Fruit fly (Drosophila melanogaster) whole organism, wandering third instar larva: ENCODE data around the gene gdl-ORF39.
A peak's percentile ranks its signal among the peaks of the same experiment; 100 is the strongest.

Source experiments
- Abd-B ChIP-seq: fragments of >200 bp; optimal IDR thresholded peaks from 2 replicates; lab custom pipeline; 2017; ENCODE audit warnings: missing biosample characterization, missing genetic modification characterization
- CG32264 ChIP-seq: fragments of 200-800 bp; sonication (Bioruptor generic); optimal IDR thresholded peaks from 2 replicates; lab custom pipeline; 2016; ENCODE audit warnings: missing biosample characterization, missing genetic modification characterization
- CG9705 ChIP-seq: fragments of 200-800 bp; sonication (Bioruptor generic); optimal IDR thresholded peaks from 2 replicates; lab custom pipeline; 2018; ENCODE audit warnings: missing biosample characterization, mild to moderate bottlenecking, missing genetic modification characterization
- CrebA ChIP-seq: fragments of 200-800 bp; sonication (Bioruptor generic); optimal IDR thresholded peaks from 2 replicates; lab custom pipeline; 2016; ENCODE audit warnings: missing biosample characterization, mild to moderate bottlenecking, missing genetic modification characterization, borderline replicate concordance
- Dfd ChIP-seq: fragments of >200 bp; optimal IDR thresholded peaks from 2 replicates; lab custom pipeline; 2017; ENCODE audit warnings: missing biosample characterization, missing genetic modification characterization
- Dif ChIP-seq: fragments of 200-275, 200-300 bp; sonication (Bioruptor generic); optimal IDR thresholded peaks from 2 replicates; lab custom pipeline; 2018; ENCODE audit warnings: missing biosample characterization, missing genetic modification characterization; ENCODE audit not compliant: partially characterized antibody
- GATAd ChIP-seq: sonication (Bioruptor generic); optimal IDR thresholded peaks from 2 replicates; lab custom pipeline; 2016; ENCODE audit warnings: missing biosample characterization, missing genetic modification characterization
- HLH106 ChIP-seq: fragments of 200-800 bp; optimal IDR thresholded peaks from 3 replicates; lab custom pipeline; 2019; ENCODE audit warnings: missing biosample characterization, mild to moderate bottlenecking, missing genetic modification characterization, moderate library complexity
- Hnf4 ChIP-seq: fragments of 200-800 bp; sonication (Bioruptor generic); optimal IDR thresholded peaks from 2 replicates; lab custom pipeline; 2016; ENCODE audit warnings: missing biosample characterization, mild to moderate bottlenecking, missing genetic modification characterization
- Hr78 ChIP-seq: fragments of >200 bp; optimal IDR thresholded peaks from 2 replicates; lab custom pipeline; 2017; ENCODE audit warnings: missing biosample characterization, missing genetic modification characterization
- Hr83 ChIP-seq: fragments of 200-300 bp; sonication (Bioruptor generic); optimal IDR thresholded peaks from 2 replicates; lab custom pipeline; 2016; ENCODE audit warnings: missing biosample characterization, mild to moderate bottlenecking, missing genetic modification characterization, moderate library complexity; ENCODE audit not compliant: poor library complexity, severe bottlenecking
- Jra ChIP-seq: sonication (Bioruptor generic); optimal IDR thresholded peaks from 2 replicates; lab custom pipeline; 2016; ENCODE audit warnings: missing biosample characterization, missing genetic modification characterization
- Mio ChIP-seq: sonication (Bioruptor generic); optimal IDR thresholded peaks from 2 replicates; lab custom pipeline; 2016; ENCODE audit warnings: missing biosample characterization, missing genetic modification characterization
- Myc ChIP-seq: fragments of >200 bp; optimal IDR thresholded peaks from 2 replicates; lab custom pipeline; 2017
- N ChIP-seq: fragments of >200 bp; optimal IDR thresholded peaks from 2 replicates; lab custom pipeline; 2018; ENCODE audit warnings: missing biosample characterization, missing external identifiers, missing genetic modification characterization
- OdsH ChIP-seq: fragments of 200-800 bp; sonication (Bioruptor generic); optimal IDR thresholded peaks from 2 replicates; lab custom pipeline; 2016; ENCODE audit warnings: missing biosample characterization, mild to moderate bottlenecking, missing genetic modification characterization
- Rel ChIP-seq, 2 experiments: fragments of 200-800 bp; sonication (Bioruptor generic) in 1 of 2; optimal IDR thresholded peaks; 2 replicates in 1 of 2; 3 replicates in 1 of 2; lab custom pipeline; 2016 to 2019; ENCODE audit warnings: mild to moderate bottlenecking in 2 of 2, missing biosample characterization in 2 of 2, missing genetic modification characterization in 2 of 2, moderate library complexity in 1 of 2
- Sp1 ChIP-seq: fragments of 200-800 bp; sonication (Bioruptor generic); optimal IDR thresholded peaks from 3 replicates; lab custom pipeline; 2019; ENCODE audit warnings: missing biosample characterization, mild to moderate bottlenecking, missing genetic modification characterization, moderate library complexity
- Vsx2 ChIP-seq: fragments of 200-300, 225-300 bp; sonication (Bioruptor generic); optimal IDR thresholded peaks from 2 replicates; lab custom pipeline; 2018; ENCODE audit warnings: missing biosample characterization, missing genetic modification characterization; ENCODE audit not compliant: partially characterized antibody
- br ChIP-seq: fragments of 200-800 bp; sonication (Bioruptor generic); optimal IDR thresholded peaks from 2 replicates; lab custom pipeline; 2016; ENCODE audit warnings: missing biosample characterization, missing genetic modification characterization
- brk ChIP-seq: fragments of 200-800 bp; sonication (Bioruptor generic); optimal IDR thresholded peaks from 2 replicates; lab custom pipeline; 2016; ENCODE audit warnings: missing biosample characterization, mild to moderate bottlenecking, missing genetic modification characterization
- dl ChIP-seq, 2 experiments: fragments of 175-275, 200-275 bp in 1 of 2; fragments of 200-275 bp in 1 of 2; sonication (Bioruptor generic); optimal IDR thresholded peaks; lab custom pipeline; 2018; ENCODE audit warnings: mild to moderate bottlenecking in 2 of 2, missing biosample characterization in 2 of 2, missing genetic modification characterization in 2 of 2, moderate library complexity in 2 of 2; ENCODE audit not compliant: partially characterized antibody in 2 of 2, insufficient read depth in 1 of 2
- dmrt93B ChIP-seq: fragments of 200-800 bp; sonication (Bioruptor generic); optimal IDR thresholded peaks from 2 replicates; lab custom pipeline; 2018; ENCODE audit warnings: missing biosample characterization, mild to moderate bottlenecking, missing genetic modification characterization
- dsf ChIP-seq: sonication (Bioruptor generic); optimal IDR thresholded peaks from 2 replicates; lab custom pipeline; 2016; ENCODE audit warnings: missing biosample characterization, missing genetic modification characterization, borderline replicate concordance
- ey ChIP-seq: fragments of 200-800 bp; sonication (Bioruptor generic); optimal IDR thresholded peaks from 2 replicates; lab custom pipeline; 2016; ENCODE audit warnings: missing biosample characterization, missing genetic modification characterization
- foxo ChIP-seq, 2 experiments: fragments of 200-800 bp; sonication (Bioruptor generic); optimal IDR thresholded peaks; 2 replicates in 1 of 2; 3 replicates in 1 of 2; lab custom pipeline; 2016 to 2017; ENCODE audit warnings: missing biosample characterization in 2 of 2, missing genetic modification characterization in 2 of 2
- fru ChIP-seq: fragments of 200-800 bp; sonication (Bioruptor generic); optimal IDR thresholded peaks from 3 replicates; lab custom pipeline; 2016; ENCODE audit warnings: missing biosample characterization, mild to moderate bottlenecking, missing genetic modification characterization
- h ChIP-seq: fragments of 200-800 bp; sonication (Bioruptor generic); optimal IDR thresholded peaks from 3 replicates; lab custom pipeline; 2016; ENCODE audit warnings: missing biosample characterization, mild to moderate bottlenecking, missing genetic modification characterization
- jim ChIP-seq: fragments of 175-275, 200-325 bp; sonication (Bioruptor generic); optimal IDR thresholded peaks from 2 replicates; lab custom pipeline; 2016; ENCODE audit warnings: missing biosample characterization, mild to moderate bottlenecking, missing genetic modification characterization
- lola ChIP-seq: fragments of >200 bp; optimal IDR thresholded peaks from 2 replicates; lab custom pipeline; 2017; ENCODE audit warnings: missing biosample characterization, missing genetic modification characterization
- pan ChIP-seq: fragments of >200 bp; optimal IDR thresholded peaks from 2 replicates; lab custom pipeline; 2017
- psq ChIP-seq: fragments of 200-800 bp; sonication (Bioruptor generic); optimal IDR thresholded peaks from 3 replicates; lab custom pipeline; 2017; ENCODE audit warnings: missing biosample characterization, mild to moderate bottlenecking, missing genetic modification characterization, moderate library complexity
- rgr ChIP-seq: fragments of 200-800 bp; sonication (Bioruptor generic); optimal IDR thresholded peaks from 3 replicates; lab custom pipeline; 2016; ENCODE audit warnings: missing biosample characterization, mild to moderate bottlenecking, missing genetic modification characterization
- sage ChIP-seq: fragments of 200-800 bp; sonication (Bioruptor generic); optimal IDR thresholded peaks from 2 replicates; lab custom pipeline; 2016; ENCODE audit warnings: missing biosample characterization, mild to moderate bottlenecking, missing genetic modification characterization
- sv ChIP-seq: fragments of 200-800 bp; sonication (Bioruptor generic); optimal IDR thresholded peaks from 3 replicates; lab custom pipeline; 2016; ENCODE audit warnings: missing biosample characterization, missing genetic modification characterization
- tai ChIP-seq: sonication (Bioruptor generic); optimal IDR thresholded peaks from 2 replicates; lab custom pipeline; 2016; ENCODE audit warnings: missing biosample characterization, missing genetic modification characterization
- usp ChIP-seq: fragments of >200 bp; optimal IDR thresholded peaks from 2 replicates; lab custom pipeline; 2017; ENCODE audit warnings: missing biosample characterization, missing genetic modification characterization
- woc ChIP-seq: sonication (Bioruptor generic); optimal IDR thresholded peaks from 2 replicates; lab custom pipeline; 2016; ENCODE audit warnings: missing biosample characterization, mild to moderate bottlenecking, missing genetic modification characterization

The gdl-ORF39 gene

dm6 chr3L:15547187-15547790, 38.0 kb downstream of the gdl-ORF39 start:
- TF ChIP-seq CrebA (GFP tag; lab: Kevin White, UChicago) (peak; percentile 85), br (peak; percentile 38), dsf (GFP tag; lab: Kevin White, UChicago) (no peak), Rel (GFP tag; optimal IDR thresholded peaks at IDR 0.05; lab: Kevin White, UChicago) (peak; percentile 52), Rel (tag; optimal IDR thresholded peaks at IDR 0.05; lab: Kevin White, UChicago) (peak; percentile 95), brk (GFP tag; lab: Kevin White, UChicago) (peak; percentile 59), Hr78 (no peak), Hr83 (GFP tag; lab: Kevin White, UChicago) (no peak)

dm6 chr3L:15548843-15549242, 39.6 kb downstream of the gdl-ORF39 start:
- TF ChIP-seq OdsH: peak; percentile 40
- TF ChIP-seq pan: no peak
- no peak for TF ChIP-seq psq
- TF ChIP-seq tai (GFP tag; lab: Kevin White, UChicago): no peak
- TF ChIP-seq dsf (GFP tag; lab: Kevin White, UChicago): no peak
- no peak for TF ChIP-seq ey
- TF ChIP-seq woc (GFP tag; lab: Kevin White, UChicago): no peak
- TF ChIP-seq sv: no peak
- TF ChIP-seq fru (GFP tag; lab: Kevin White, UChicago): peak; percentile 13
- TF ChIP-seq usp (GFP tag; lab: Kevin White, UChicago): no peak
- peak in 1 of 2 experiments; percentile 13 for TF ChIP-seq foxo (GFP tag; optimal IDR thresholded peaks at IDR 0.05; lab: Kevin White, UChicago)
- no peak for TF ChIP-seq N (GFP tag; lab: Kevin White, UChicago)
- TF ChIP-seq sage (GFP tag; lab: Kevin White, UChicago): no peak
- TF ChIP-seq HLH106 (tag; lab: Kevin White, UChicago): no peak
- peak; percentile 42 for TF ChIP-seq Sp1 (GFP tag; lab: Kevin White, UChicago)
- peak; percentile 17 for TF ChIP-seq br
- no peak for TF ChIP-seq dmrt93B (GFP tag; lab: Kevin White, UChicago)
- no peak for TF ChIP-seq CG32264 (GFP tag; lab: Kevin White, UChicago)
- TF ChIP-seq Hr83 (GFP tag; lab: Kevin White, UChicago): peak; percentile 42
- TF ChIP-seq jim (GFP tag; lab: Kevin White, UChicago): no peak
- TF ChIP-seq CG9705 (GFP tag; lab: Kevin White, UChicago): no peak
- no peak for TF ChIP-seq Abd-B (GFP tag; lab: Kevin White, UChicago)
- TF ChIP-seq Vsx2 (GFP tag; lab: Kevin White, UChicago): no peak
- TF ChIP-seq rgr (GFP tag; lab: Kevin White, UChicago): peak; percentile 42
- no peak for TF ChIP-seq Dif (GFP tag; lab: Kevin White, UChicago)
- no peak for TF ChIP-seq Hr78
- TF ChIP-seq h (GFP tag; lab: Kevin White, UChicago): peak; percentile 63
- no peak for TF ChIP-seq Dfd
- TF ChIP-seq CrebA (GFP tag; lab: Kevin White, UChicago): no peak
- peak; percentile 13 for TF ChIP-seq brk (GFP tag; lab: Kevin White, UChicago)
- no peak for TF ChIP-seq GATAd (GFP tag; lab: Kevin White, UChicago)
- TF ChIP-seq Hnf4 (GFP tag; lab: Kevin White, UChicago): no peak
- no peak for TF ChIP-seq Jra (GFP tag; lab: Kevin White, UChicago)
- TF ChIP-seq Myc (lab: Kevin White, UChicago): no peak
- TF ChIP-seq lola (GFP tag; lab: Kevin White, UChicago): no peak
- no peak for TF ChIP-seq Mio (GFP tag; lab: Kevin White, UChicago)
- TF ChIP-seq dl (GFP tag; optimal IDR thresholded peaks at IDR 0.05; lab: Kevin White, UChicago; ENCODE audit: insufficient read depth in 1 of 2, partially characterized antibody in 2 of 2): no peak
- TF ChIP-seq Rel (GFP tag; optimal IDR thresholded peaks at IDR 0.05; lab: Kevin White, UChicago): no peak
- TF ChIP-seq Rel (tag; optimal IDR thresholded peaks at IDR 0.05; lab: Kevin White, UChicago): no peak
